Worm (Caenorhabditis elegans) whole organism, late embryonic: ENCODE results near the gene C25F9.2.

Source experiments
- ahr-1 ChIP-seq: sonication (generic microtip); optimal IDR thresholded peaks from 2 replicates; lab custom pipeline; 2016; ENCODE audit warnings: missing genetic modification characterization, missing compliant biosample characterization
- ceh-6 ChIP-seq: fragments of 200-800 bp; sonication (Bioruptor generic); optimal IDR thresholded peaks from 2 replicates; lab custom pipeline; 2018; ENCODE audit warnings: mild to moderate bottlenecking, missing genetic modification characterization, missing compliant biosample characterization
- nfya-1 ChIP-seq: sonication (generic microtip); optimal IDR thresholded peaks from 2 replicates; lab custom pipeline; 2017; ENCODE audit warnings: missing genetic modification characterization, mild to moderate bottlenecking, missing compliant biosample characterization, antibody characterized with exemption, moderate library complexity
- nhr-11 ChIP-seq: fragments of 150-350 bp; optimal IDR thresholded peaks from 2 replicates; lab custom pipeline; 2014; ENCODE audit warnings: missing biosample characterization, missing genetic modification characterization
- pha-4 ChIP-seq: fragments of 150-350 bp; optimal IDR thresholded peaks from 2 replicates; lab custom pipeline; 2018; ENCODE audit warnings: missing biosample characterization, missing genetic modification reagents, missing genetic modification characterization
- tbx-2 ChIP-seq: sonication (generic microtip); optimal IDR thresholded peaks from 2 replicates; lab custom pipeline; 2016; ENCODE audit warnings: missing genetic modification characterization, missing compliant biosample characterization

- no peak for TF ChIP-seq pha-4 (tag; lab: Kevin White, UChicago)
- TF ChIP-seq ceh-6, result no peak
- no peak for TF ChIP-seq nhr-11 (tag; lab: Kevin White, UChicago)
- TF ChIP-seq nfya-1 (tag; lab: Kevin White, UChicago), result no peak
- no peak for TF ChIP-seq tbx-2 (tag; lab: Kevin White, UChicago)
- no peak for TF ChIP-seq ahr-1
These were observed 22.9 kb upstream of the C25F9.2 start for ce11 chrV:19398396-19398795.
